Worm (Caenorhabditis elegans): ENCODE results near the gene T05A8.1.

Gene T05A8.1

DNA sequence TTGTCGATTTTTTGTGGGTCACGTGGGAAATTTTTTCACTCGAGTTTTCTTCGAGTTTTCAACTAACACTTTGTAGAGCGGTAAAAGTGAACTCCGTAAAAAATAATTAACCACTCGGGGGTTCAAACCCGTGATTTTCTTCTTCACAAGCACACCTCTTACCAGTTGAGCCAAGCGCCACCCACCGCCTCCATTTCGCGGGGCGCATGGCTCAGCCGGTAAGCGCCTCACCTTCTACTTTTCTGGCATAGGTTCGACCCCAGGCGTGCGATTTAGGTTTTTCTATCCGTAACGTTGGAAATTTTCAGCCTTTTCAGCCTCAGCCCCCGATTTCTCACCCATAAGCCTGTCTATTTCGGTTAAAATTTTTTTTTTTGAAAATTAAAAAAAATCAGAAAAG lies 12.2 kb upstream of the T05A8.1 start:
- no peak for TF ChIP-seq ztf-18 (tag; optimal IDR thresholded peaks at IDR 0.05)
- peak; percentile 63 for TF ChIP-seq tbp1 (GFP tag; optimal IDR thresholded peaks at IDR 0.05)
- no peak for TF ChIP-seq him-1 (tag; optimal IDR thresholded peaks at IDR 0.05)
- no peak for TF ChIP-seq unc-130 (GFP tag; optimal IDR thresholded peaks at IDR 0.05)
- TF ChIP-seq rpc-1 (optimal IDR thresholded peaks at IDR 0.05), result no peak
- TF ChIP-seq rpc-1 (tag; optimal IDR thresholded peaks at IDR 0.05), result peak; percentile 32
- peak; percentile 52 for TF ChIP-seq zfh-2 (GFP tag; conservative IDR thresholded peaks at IDR 0.05)
- TF ChIP-seq efl-1 (GFP tag; optimal IDR thresholded peaks at IDR 0.05), result no peak

DNA sequence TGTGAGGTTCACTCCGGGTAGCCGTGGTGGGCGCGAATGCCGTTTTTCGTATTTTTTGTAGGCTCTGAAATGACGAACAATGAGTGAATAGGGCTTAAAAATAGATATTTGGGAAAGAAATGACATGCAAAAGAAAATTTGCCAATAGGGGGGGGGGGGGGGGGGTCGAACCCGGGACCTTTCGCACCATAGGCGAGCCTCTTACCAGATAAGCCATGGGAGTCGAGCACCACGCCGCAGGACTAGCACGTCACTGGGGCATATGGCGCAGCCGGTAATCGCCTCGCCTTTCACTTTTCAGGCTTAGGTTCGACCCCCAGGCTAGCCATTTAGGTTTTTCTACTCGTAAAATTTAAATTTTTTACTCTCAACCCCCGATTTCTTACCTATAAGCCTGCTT lies 9.4 kb upstream of the T05A8.1 start:
- TF ChIP-seq Y67H2A.10 (GFP tag; conservative IDR thresholded peaks at IDR 0.05) (no peak), nhr-120 (GFP tag; IDR thresholded peaks at IDR 0.05) (no peak), hmg-20 (GFP tag; IDR thresholded peaks at IDR 0.05) (no peak), mcd-1 (GFP tag; IDR thresholded peaks at IDR 0.05) (0 out of 2 replicates have a peak, but pooled peaks have one; percentile 10), ztf-25 (GFP tag; IDR thresholded peaks at IDR 0.05) (no peak), let-526 (GFP tag; IDR thresholded peaks at IDR 0.05) (no peak), egrh-3 (GFP tag; IDR thresholded peaks at IDR 0.05) (peak; percentile 74; the same call in 1 of the 2 replicates), zfh-2 (GFP tag; conservative IDR thresholded peaks at IDR 0.05) (peak; percentile 81), F49E8.2 (tag; optimal IDR thresholded peaks at IDR 0.05; ENCODE audit: insufficient read depth) (no peak), madf-3 (GFP tag; IDR thresholded peaks at IDR 0.05) (no peak), die-1 (tag; optimal IDR thresholded peaks at IDR 0.05) (no peak), mes-4 (tag; optimal IDR thresholded peaks at IDR 0.05) (no peak)

DNA sequence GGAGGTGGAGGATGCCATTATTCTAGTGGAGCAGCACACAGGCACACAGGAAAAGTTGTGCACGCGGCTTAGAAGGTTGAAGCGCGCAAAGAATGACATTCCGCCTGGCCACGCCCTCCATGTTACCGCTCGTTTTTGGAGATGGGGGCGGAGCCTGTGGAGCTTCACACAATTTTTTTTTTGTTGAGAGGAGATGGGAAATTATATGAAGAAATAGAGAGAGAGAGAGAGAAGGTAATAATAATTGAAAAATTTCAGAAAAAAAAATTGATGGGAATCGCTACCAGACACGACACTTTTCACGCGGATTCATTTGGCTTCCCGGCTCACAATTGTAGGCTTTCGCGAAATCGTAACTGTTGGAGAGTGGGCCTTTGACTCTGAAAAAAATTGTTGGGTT lies 7.5 kb upstream of the T05A8.1 start, which contains the start of gene T05A8.3:
T05A8.3 (minus strand) TSS at position 101 of the 400 bp plus-strand sequence.
- TF ChIP-seq mes-4 (tag; optimal IDR thresholded peaks at IDR 0.05) (no peak), mxl-1 (tag; optimal IDR thresholded peaks at IDR 0.05) (no peak), ztf-26 (tag; optimal IDR thresholded peaks at IDR 0.05) (no peak), F23B12.7 (tag; optimal IDR thresholded peaks at IDR 0.05; ENCODE audit: insufficient read depth) (no peak), xnd-1 (tag; optimal IDR thresholded peaks at IDR 0.05) (no peak), zfh-2 (GFP tag; conservative IDR thresholded peaks at IDR 0.05) (0 out of 2 replicates have a peak, but pooled peaks have one; percentile 26)

DNA sequence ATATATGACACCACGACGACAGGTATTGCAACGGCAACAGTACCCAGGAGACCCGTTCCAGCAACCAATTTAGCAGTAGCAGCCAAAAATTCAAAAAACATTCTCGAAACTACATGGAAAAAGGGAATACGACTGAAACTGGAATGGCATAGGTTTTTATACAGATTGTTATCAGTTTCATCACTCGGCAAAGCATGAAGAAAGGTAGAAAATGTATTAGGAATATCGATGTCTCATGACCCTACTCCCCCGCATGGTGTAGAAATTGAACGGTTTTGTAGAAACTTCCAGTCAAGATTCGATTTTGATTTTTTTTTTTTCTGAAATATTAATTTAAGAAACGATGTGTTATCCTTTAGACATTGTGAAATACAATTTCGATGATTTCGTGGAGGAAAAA lies 1.1 kb upstream of the T05A8.1 start, which contains the start of gene T05A8.2:
T05A8.2 (minus strand) TSS at position 101 of the 400 bp plus-strand sequence.
- no peak for TF ChIP-seq attf-6 (GFP tag; IDR thresholded peaks at IDR 0.05)
- no peak for TF ChIP-seq lin-35 (GFP tag; optimal IDR thresholded peaks at IDR 0.05)
- TF ChIP-seq F57A8.1 (GFP tag; optimal IDR thresholded peaks at IDR 0.05), result no peak
- no peak for TF ChIP-seq hmg-20 (GFP tag; IDR thresholded peaks at IDR 0.05)
- TF ChIP-seq ceh-91 (GFP tag; IDR thresholded peaks at IDR 0.05), result no peak
- TF ChIP-seq nhr-179 (tag; optimal IDR thresholded peaks at IDR 0.05), result no peak
- TF ChIP-seq tlf-1 (GFP tag; optimal IDR thresholded peaks at IDR 0.05), result no peak
- TF ChIP-seq nhr-27 (tag; optimal IDR thresholded peaks at IDR 0.05), result no peak
- TF ChIP-seq snpc-1.1 (tag; optimal IDR thresholded peaks at IDR 0.05; ENCODE audit: insufficient read depth), result no peak
- no peak for TF ChIP-seq gei-17 (GFP tag; optimal IDR thresholded peaks at IDR 0.05)
- TF ChIP-seq mcd-1 (GFP tag; IDR thresholded peaks at IDR 0.05), result no peak
- no peak for TF ChIP-seq dpff-1 (tag; optimal IDR thresholded peaks at IDR 0.05)
- no peak for TF ChIP-seq ccch-3 (GFP tag; optimal IDR thresholded peaks at IDR 0.05)
- TF ChIP-seq F23B12.7 (tag; optimal IDR thresholded peaks at IDR 0.05; ENCODE audit: insufficient read depth), result no peak
